Worm (Caenorhabditis elegans): Measurements from ENCODE around the gene Y81B9A.1.

Gene Y81B9A.1

ce11 chrX:9168239-9168638 lies 24.0 kb upstream of the Y81B9A.1 start, which contains the start of gene B0563.9:
Gene B0563.9 (plus strand): TSS chrX:9168539.
- no peak for TF ChIP-seq cog-1 (tag; optimal IDR thresholded peaks at IDR 0.05)
- no peak for TF ChIP-seq flt-1 (GFP tag; IDR thresholded peaks at IDR 0.05)
- TF ChIP-seq tab-1 (GFP tag; IDR thresholded peaks at IDR 0.05) = no peak
- TF ChIP-seq klf-2 (GFP tag; conservative IDR thresholded peaks at IDR 0.05) = no peak
- no peak for TF ChIP-seq ztf-29 (GFP tag; IDR thresholded peaks at IDR 0.05)
- TF ChIP-seq ref-1 (GFP tag; conservative IDR thresholded peaks at IDR 0.05) = no peak
- TF ChIP-seq med-1 (GFP tag; optimal IDR thresholded peaks at IDR 0.05; ENCODE audit: insufficient read depth) = no peak
- no peak for TF ChIP-seq ztf-23 (GFP tag; IDR thresholded peaks at IDR 0.05)
- TF ChIP-seq T22C8.4 (GFP tag; IDR thresholded peaks at IDR 0.05) = no peak

- no peak for TF ChIP-seq flt-1 (GFP tag; IDR thresholded peaks at IDR 0.05)
- TF ChIP-seq cog-1 (tag; optimal IDR thresholded peaks at IDR 0.05) = no peak
- TF ChIP-seq T22C8.4 (GFP tag; IDR thresholded peaks at IDR 0.05) = no peak
- TF ChIP-seq ztf-23 (GFP tag; IDR thresholded peaks at IDR 0.05) = no peak
- TF ChIP-seq med-1 (GFP tag; optimal IDR thresholded peaks at IDR 0.05; ENCODE audit: insufficient read depth) = no peak
- no peak for TF ChIP-seq ref-1 (GFP tag; conservative IDR thresholded peaks at IDR 0.05)
- no peak for TF ChIP-seq klf-2 (GFP tag; conservative IDR thresholded peaks at IDR 0.05)
- no peak for TF ChIP-seq tab-1 (GFP tag; IDR thresholded peaks at IDR 0.05)
- TF ChIP-seq ztf-29 (GFP tag; IDR thresholded peaks at IDR 0.05) = no peak
These were observed 22.2 kb upstream of the Y81B9A.1 start for ce11 chrX:9170058-9170457.

ce11 chrX:9171241-9171640 lies 21.0 kb upstream of the Y81B9A.1 start, which contains the start of gene B0563.1:
Gene B0563.1 (plus strand): TSS chrX:9171541.
- no peak for TF ChIP-seq flt-1 (GFP tag; IDR thresholded peaks at IDR 0.05)
- no peak for TF ChIP-seq ztf-29 (GFP tag; IDR thresholded peaks at IDR 0.05)
- no peak for TF ChIP-seq tab-1 (GFP tag; IDR thresholded peaks at IDR 0.05)
- TF ChIP-seq med-1 (GFP tag; optimal IDR thresholded peaks at IDR 0.05; ENCODE audit: insufficient read depth) = no peak
- no peak for TF ChIP-seq klf-2 (GFP tag; conservative IDR thresholded peaks at IDR 0.05)
- no peak for TF ChIP-seq T22C8.4 (GFP tag; IDR thresholded peaks at IDR 0.05)
- no peak for TF ChIP-seq ref-1 (GFP tag; conservative IDR thresholded peaks at IDR 0.05)
- no peak for TF ChIP-seq ztf-23 (GFP tag; IDR thresholded peaks at IDR 0.05)

- TF ChIP-seq ref-1 (GFP tag; conservative IDR thresholded peaks at IDR 0.05) (no peak), klf-2 (GFP tag; conservative IDR thresholded peaks at IDR 0.05) (no peak), tab-1 (GFP tag; IDR thresholded peaks at IDR 0.05) (no peak), cog-1 (tag; optimal IDR thresholded peaks at IDR 0.05) (no peak), T22C8.4 (GFP tag; IDR thresholded peaks at IDR 0.05) (no peak), ztf-23 (GFP tag; IDR thresholded peaks at IDR 0.05) (no peak), med-1 (GFP tag; optimal IDR thresholded peaks at IDR 0.05; ENCODE audit: insufficient read depth) (no peak), ztf-29 (GFP tag; IDR thresholded peaks at IDR 0.05) (no peak)
These were observed 20.0 kb upstream of the Y81B9A.1 start, which contains the start of gene B0563.18 for ce11 chrX:9172278-9172677. Gene B0563.18 (plus strand): TSS chrX:9172578.

- TF ChIP-seq cog-1 (tag; optimal IDR thresholded peaks at IDR 0.05) = no peak
- TF ChIP-seq flt-1 (GFP tag; IDR thresholded peaks at IDR 0.05) = no peak
- no peak for TF ChIP-seq klf-2 (GFP tag; conservative IDR thresholded peaks at IDR 0.05)
- no peak for TF ChIP-seq ref-1 (GFP tag; conservative IDR thresholded peaks at IDR 0.05)
- no peak for TF ChIP-seq ztf-23 (GFP tag; IDR thresholded peaks at IDR 0.05)
These were observed 19.5 kb upstream of the Y81B9A.1 start for ce11 chrX:9172733-9173132.

ce11 chrX:9174409-9174808 lies 17.8 kb upstream of the Y81B9A.1 start, which contains the start of gene B0563.8:
Gene B0563.8 (minus strand): TSS chrX:9174509.
- TF ChIP-seq med-1 (GFP tag; optimal IDR thresholded peaks at IDR 0.05; ENCODE audit: insufficient read depth) (no peak), ztf-29 (GFP tag; IDR thresholded peaks at IDR 0.05) (no peak), flt-1 (GFP tag; IDR thresholded peaks at IDR 0.05) (no peak), ztf-23 (GFP tag; IDR thresholded peaks at IDR 0.05) (no peak), cog-1 (tag; optimal IDR thresholded peaks at IDR 0.05) (no peak), tab-1 (GFP tag; IDR thresholded peaks at IDR 0.05) (no peak), T22C8.4 (GFP tag; IDR thresholded peaks at IDR 0.05) (no peak), klf-2 (GFP tag; conservative IDR thresholded peaks at IDR 0.05) (no peak), ref-1 (GFP tag; conservative IDR thresholded peaks at IDR 0.05) (no peak)

- no peak for TF ChIP-seq T22C8.4 (GFP tag; IDR thresholded peaks at IDR 0.05)
- TF ChIP-seq med-1 (GFP tag; optimal IDR thresholded peaks at IDR 0.05; ENCODE audit: insufficient read depth) = no peak
- no peak for TF ChIP-seq ref-1 (GFP tag; conservative IDR thresholded peaks at IDR 0.05)
- TF ChIP-seq flt-1 (GFP tag; IDR thresholded peaks at IDR 0.05) = no peak
- TF ChIP-seq tab-1 (GFP tag; IDR thresholded peaks at IDR 0.05) = no peak
- TF ChIP-seq ztf-29 (GFP tag; IDR thresholded peaks at IDR 0.05) = no peak
These were observed 11.4 kb upstream of the Y81B9A.1 start, which contains the start of gene Y81B9A.4 for ce11 chrX:9180823-9181222. Gene Y81B9A.4 (minus strand): TSS chrX:9180923.

- no peak for TF ChIP-seq ztf-29 (GFP tag; IDR thresholded peaks at IDR 0.05)
- TF ChIP-seq flt-1 (GFP tag; IDR thresholded peaks at IDR 0.05) = no peak
- TF ChIP-seq T22C8.4 (GFP tag; IDR thresholded peaks at IDR 0.05) = no peak
- no peak for TF ChIP-seq tab-1 (GFP tag; IDR thresholded peaks at IDR 0.05)
- TF ChIP-seq klf-2 (GFP tag; conservative IDR thresholded peaks at IDR 0.05) = no peak
- TF ChIP-seq med-1 (GFP tag; optimal IDR thresholded peaks at IDR 0.05; ENCODE audit: insufficient read depth) = no peak
- no peak for TF ChIP-seq cog-1 (tag; optimal IDR thresholded peaks at IDR 0.05)
- no peak for TF ChIP-seq ztf-23 (GFP tag; IDR thresholded peaks at IDR 0.05)
- no peak for TF ChIP-seq ref-1 (GFP tag; conservative IDR thresholded peaks at IDR 0.05)
These were observed 10.1 kb upstream of the Y81B9A.1 start, which contains the start of gene Y81B9A.3 for ce11 chrX:9182140-9182539. Gene Y81B9A.3 (plus strand): TSS chrX:9182440.

- TF ChIP-seq cog-1 (tag; optimal IDR thresholded peaks at IDR 0.05) (no peak), ref-1 (GFP tag; conservative IDR thresholded peaks at IDR 0.05) (no peak), klf-2 (GFP tag; conservative IDR thresholded peaks at IDR 0.05) (no peak), med-1 (GFP tag; optimal IDR thresholded peaks at IDR 0.05; ENCODE audit: insufficient read depth) (no peak), ztf-23 (GFP tag; IDR thresholded peaks at IDR 0.05) (no peak), ztf-29 (GFP tag; IDR thresholded peaks at IDR 0.05) (no peak), flt-1 (GFP tag; IDR thresholded peaks at IDR 0.05) (no peak), T22C8.4 (GFP tag; IDR thresholded peaks at IDR 0.05) (no peak), tab-1 (GFP tag; IDR thresholded peaks at IDR 0.05) (no peak)
These were observed 8.4 kb upstream of the Y81B9A.1 start, which contains the start of gene Y81B9A.2 for ce11 chrX:9183836-9184235. Gene Y81B9A.2 (plus strand): TSS chrX:9184136.

- no peak for TF ChIP-seq cog-1 (tag; optimal IDR thresholded peaks at IDR 0.05)
- TF ChIP-seq med-1 (GFP tag; optimal IDR thresholded peaks at IDR 0.05; ENCODE audit: insufficient read depth) = no peak
- no peak for TF ChIP-seq tab-1 (GFP tag; IDR thresholded peaks at IDR 0.05)
- no peak for TF ChIP-seq ztf-29 (GFP tag; IDR thresholded peaks at IDR 0.05)
- TF ChIP-seq flt-1 (GFP tag; IDR thresholded peaks at IDR 0.05) = no peak
- no peak for TF ChIP-seq T22C8.4 (GFP tag; IDR thresholded peaks at IDR 0.05)
- TF ChIP-seq ztf-23 (GFP tag; IDR thresholded peaks at IDR 0.05) = no peak
These were observed 1.8 kb downstream of the Y81B9A.1 start for ce11 chrX:9194081-9194480.
